Fruit fly (Drosophila melanogaster) whole organism, pupa: ENCODE data around the gene Ucp4B.

Experiments used
- CG10348 ChIP-seq: fragments of 200-800 bp; sonication (Bioruptor generic); IDR thresholded peaks from 2 replicates; pipeline ENCODE4 v1.3.6; 2022; ENCODE audit warnings: missing biosample characterization, missing genetic modification characterization
- CG12605 ChIP-seq: fragments of 200-800 bp; sonication (Bioruptor generic); IDR thresholded peaks from 2 replicates; pipeline ENCODE4 v1.3.6; 2022; ENCODE audit warnings: missing biosample characterization, missing genetic modification characterization
- CG13204 ChIP-seq: fragments of 200-800 bp; sonication (Bioruptor generic); optimal IDR thresholded peaks from 2 replicates; lab custom pipeline; 2018; ENCODE audit warnings: missing biosample characterization, mild to moderate bottlenecking, missing genetic modification characterization, moderate library complexity
- CG14655 ChIP-seq: fragments of 200-800 bp; sonication (Bioruptor generic); optimal IDR thresholded peaks from 3 replicates; lab custom pipeline; 2017; ENCODE audit warnings: mild to moderate bottlenecking, missing biosample characterization, missing genetic modification reagents, missing genetic modification characterization
- CG15710 ChIP-seq: fragments of 200-800 bp; sonication (Bioruptor generic); optimal IDR thresholded peaks from 2 replicates; lab custom pipeline; 2018; ENCODE audit warnings: missing biosample characterization, mild to moderate bottlenecking, missing genetic modification characterization, moderate library complexity
- CG17806 ChIP-seq: fragments of 200-800 bp; sonication (Bioruptor generic); optimal IDR thresholded peaks from 2 replicates; lab custom pipeline; 2018; ENCODE audit warnings: missing biosample characterization, mild to moderate bottlenecking, missing genetic modification characterization, moderate library complexity
- CG32121 ChIP-seq: fragments of 200-800 bp; sonication (Bioruptor generic); IDR thresholded peaks from 2 replicates; pipeline ENCODE4 v1.3.6; 2022; ENCODE audit warnings: missing biosample characterization, missing genetic modification characterization
- CG34367 ChIP-seq: fragments of 200-800 bp; sonication (Bioruptor generic); optimal IDR thresholded peaks from 2 replicates; lab custom pipeline; 2018; ENCODE audit warnings: missing biosample characterization, mild to moderate bottlenecking, missing genetic modification characterization
- CG4496 ChIP-seq: fragments of 200-800 bp; sonication (Bioruptor generic); IDR thresholded peaks from 3 replicates; pipeline ENCODE4 v1.3.6; 2022; ENCODE audit warnings: missing biosample characterization, missing genetic modification characterization
- CG8159 ChIP-seq: fragments of 200-800 bp; sonication (Bioruptor generic); optimal IDR thresholded peaks from 3 replicates; lab custom pipeline; 2018; ENCODE audit warnings: missing biosample characterization, mild to moderate bottlenecking, missing genetic modification characterization, moderate library complexity
- CG8301 ChIP-seq: fragments of 200-800 bp; sonication (Bioruptor generic); optimal IDR thresholded peaks from 2 replicates; lab custom pipeline; 2018; ENCODE audit warnings: missing biosample characterization, mild to moderate bottlenecking, missing genetic modification characterization
- CG9948 ChIP-seq: fragments of 200-800 bp; sonication (Bioruptor generic); optimal IDR thresholded peaks from 2 replicates; lab custom pipeline; 2018; ENCODE audit warnings: missing biosample characterization, mild to moderate bottlenecking, missing genetic modification characterization, moderate library complexity
- D1 ChIP-seq: fragments of 200-800 bp; sonication (Bioruptor generic); optimal IDR thresholded peaks from 2 replicates; lab custom pipeline; 2018; ENCODE audit warnings: missing biosample characterization, mild to moderate bottlenecking, missing genetic modification characterization, moderate library complexity
- EcR ChIP-seq: fragments of 200-800 bp; sonication (Bioruptor generic); optimal IDR thresholded peaks from 3 replicates; lab custom pipeline; 2019; ENCODE audit warnings: missing biosample characterization, missing genetic modification characterization, mild to moderate bottlenecking, moderate library complexity, missing genetic modification reagents
- Ets98B ChIP-seq: fragments of 200-800 bp; sonication (Bioruptor generic); IDR thresholded peaks from 2 replicates; pipeline ENCODE4 v1.3.6; 2022; ENCODE audit warnings: missing biosample characterization, missing genetic modification characterization
- Pif1A ChIP-seq: fragments of 200-800 bp; sonication (Bioruptor generic); optimal IDR thresholded peaks from 3 replicates; lab custom pipeline; 2016; ENCODE audit warnings: missing biosample characterization, missing genetic modification characterization
- Pif1B ChIP-seq: fragments of 200-800 bp; sonication (Bioruptor generic); optimal IDR thresholded peaks from 3 replicates; lab custom pipeline; 2016; ENCODE audit warnings: missing biosample characterization, missing genetic modification characterization
- Snoo ChIP-seq: fragments of 200-800 bp; sonication (Bioruptor generic); optimal IDR thresholded peaks from 3 replicates; lab custom pipeline; 2017; ENCODE audit warnings: missing biosample characterization, mild to moderate bottlenecking, missing genetic modification characterization, inconsistent platforms
- fd96Ca ChIP-seq: fragments of 200-800 bp; sonication (Bioruptor generic); IDR thresholded peaks from 3 replicates; pipeline ENCODE4 v1.3.6; 2022; ENCODE audit warnings: missing biosample characterization, missing genetic modification characterization
- gl ChIP-seq: fragments of 200-800 bp; sonication (Bioruptor generic); optimal IDR thresholded peaks from 2 replicates; lab custom pipeline; 2018; ENCODE audit warnings: missing biosample characterization, mild to moderate bottlenecking, missing genetic modification characterization
- rn ChIP-seq: fragments of 200-800 bp; sonication (Bioruptor generic); IDR thresholded peaks from 2 replicates; pipeline ENCODE4 v1.3.6; 2022; ENCODE audit warnings: missing biosample characterization, missing genetic modification characterization

Ucp4B gene

DNA sequence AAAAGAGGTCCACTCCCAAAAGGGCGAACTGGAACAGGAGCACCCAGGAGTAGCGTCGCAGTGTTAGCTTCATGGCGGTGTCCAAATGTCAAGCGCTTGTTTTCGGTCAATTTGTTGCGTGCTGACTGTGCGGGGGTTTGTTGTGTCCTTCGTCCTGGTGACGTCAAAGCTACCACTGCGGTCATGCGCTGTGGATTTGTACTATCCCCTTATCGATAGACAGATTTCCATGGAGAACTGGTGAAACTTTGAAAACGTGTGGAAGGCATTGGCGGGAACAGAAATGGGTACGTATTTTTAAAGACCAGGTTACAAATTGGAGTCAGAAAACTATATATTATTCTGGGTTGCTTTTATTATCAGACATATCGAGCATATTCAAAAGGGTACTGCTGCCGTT lies 13.5 kb upstream of the Ucp4B start, which contains the start of gene CG13999:
TSS of gene CG13999 (minus strand) at position 314 of the 400 bp plus-strand sequence.
- TF ChIP-seq CG8301 (tag; lab: Kevin White, UChicago) (no peak), CG9948 (tag; lab: Kevin White, UChicago) (no peak), Pif1A (GFP tag; lab: Kevin White, UChicago) (no peak), rn (GFP tag; lab: Robert Waterston, UW) (no peak), CG12605 (GFP tag; lab: Robert Waterston, UW) (no peak), Pif1B (GFP tag; lab: Kevin White, UChicago) (no peak), CG15710 (tag; lab: Kevin White, UChicago) (no peak), CG8159 (tag; lab: Kevin White, UChicago) (no peak), gl (no peak), Snoo (tag; lab: Kevin White, UChicago) (no peak), CG32121 (GFP tag; lab: Robert Waterston, UW) (no peak), CG17806 (no peak), fd96Ca (no peak), Ets98B (GFP tag; lab: Robert Waterston, UW) (no peak), CG34367 (no peak)

DNA sequence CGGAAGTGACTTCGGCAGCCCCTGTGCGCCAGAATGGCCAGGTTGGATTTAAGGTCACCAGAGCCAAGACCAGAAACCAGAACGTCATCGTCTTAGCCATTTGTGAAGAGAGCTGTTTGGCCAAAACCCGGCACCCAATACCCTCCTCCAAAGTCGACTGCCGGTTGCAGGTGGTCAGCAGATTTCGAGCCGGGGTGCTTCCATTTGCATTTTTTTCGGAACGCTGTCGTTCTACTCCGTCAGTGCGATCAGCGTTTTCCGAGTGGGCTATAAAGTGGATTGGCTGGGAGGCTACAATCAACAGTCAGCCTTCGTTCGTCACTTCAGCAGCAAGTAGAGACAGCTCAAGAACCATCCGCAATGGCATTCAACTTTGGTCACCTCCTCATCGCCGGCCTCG lies 13.0 kb upstream of the Ucp4B start, which contains the start of the genes CG13998 and Vm26Ab:
TSS of gene CG13998 (minus strand) at position 114 of the 400 bp plus-strand sequence.
TSS of gene Vm26Ab (plus strand) at position 299 of the 400 bp plus-strand sequence.
- TF ChIP-seq D1 = no peak
- no peak for TF ChIP-seq Pif1B (GFP tag; lab: Kevin White, UChicago)
- TF ChIP-seq CG8159 (tag; lab: Kevin White, UChicago) = no peak
- no peak for TF ChIP-seq CG17806
- no peak for TF ChIP-seq EcR
- TF ChIP-seq CG34367 = no peak
- no peak for TF ChIP-seq CG32121 (GFP tag; lab: Robert Waterston, UW)
- TF ChIP-seq CG14655 = no peak
- no peak for TF ChIP-seq rn (GFP tag; lab: Robert Waterston, UW)
- TF ChIP-seq CG4496 = no peak
- TF ChIP-seq, all 21 proteins: peak for 0

DNA sequence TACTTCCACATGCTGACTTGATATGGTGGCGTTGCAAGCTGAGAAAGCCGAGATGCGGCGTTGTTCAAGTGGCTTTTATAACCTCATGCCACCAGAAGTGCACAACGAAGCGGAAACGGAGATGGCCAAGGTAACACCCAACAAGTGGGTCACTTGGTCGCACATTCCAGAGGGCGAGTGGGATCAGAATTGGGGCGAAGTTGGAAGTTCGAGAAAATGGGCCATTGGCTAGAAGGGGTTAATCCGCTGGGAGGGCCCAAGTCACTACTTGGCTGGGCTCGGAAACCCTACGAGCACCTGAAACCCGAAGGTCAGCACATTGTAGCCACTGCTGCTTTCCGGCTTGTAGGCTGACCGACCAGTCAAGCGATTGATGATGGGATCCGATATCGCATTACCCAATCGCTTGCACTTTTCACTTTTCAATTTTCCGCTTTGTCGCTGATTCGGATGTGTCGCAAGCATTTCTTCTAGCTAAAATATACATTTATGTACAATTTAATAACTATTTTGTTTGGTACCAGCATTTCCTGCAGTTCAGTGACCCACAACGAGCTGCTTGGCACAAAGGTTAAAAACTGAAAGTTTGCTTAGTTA lies 11.0 kb upstream of the Ucp4B start, which contains the start of gene Vm26Ac:
TSS of gene Vm26Ac (minus strand) at position 51 of the 597 bp plus-strand sequence.
- TF ChIP-seq Ets98B (GFP tag; lab: Robert Waterston, UW) (no peak), CG10348 (no peak), CG13204 (no peak), EcR (no peak)

dm6 chr2L:5959863-5960658 lies 9.6 kb upstream of the Ucp4B start, which contains the start of gene Vm26Aa:
TSS of gene Vm26Aa (minus strand) at chr2L:5960340.
- no peak for TF ChIP-seq CG4496
- no peak for TF ChIP-seq CG34367
- TF ChIP-seq rn (GFP tag; lab: Robert Waterston, UW) = no peak
- TF ChIP-seq EcR = no peak
- no peak for TF ChIP-seq CG15710 (tag; lab: Kevin White, UChicago)
- no peak for TF ChIP-seq CG12605 (GFP tag; lab: Robert Waterston, UW)
- no peak for TF ChIP-seq CG10348
- TF ChIP-seq CG9948 (tag; lab: Kevin White, UChicago) = no peak
- no peak for TF ChIP-seq Snoo (tag; lab: Kevin White, UChicago)
- no peak for TF ChIP-seq fd96Ca
- no peak for TF ChIP-seq gl
- TF ChIP-seq CG13204 = no peak
- TF ChIP-seq Ets98B (GFP tag; lab: Robert Waterston, UW) = no peak
- TF ChIP-seq CG14655 = no peak
- TF ChIP-seq Pif1A (GFP tag; lab: Kevin White, UChicago) = no peak
- TF ChIP-seq, all 21 proteins: peak for 0

dm6 chr2L:5961169-5961918 lies 8.3 kb upstream of the Ucp4B start:
- TF ChIP-seq CG10348 (no peak), CG14655 (no peak), Snoo (tag; lab: Kevin White, UChicago) (no peak), CG8301 (tag; lab: Kevin White, UChicago) (no peak), fd96Ca (no peak), CG34367 (no peak), CG4496 (no peak), CG9948 (tag; lab: Kevin White, UChicago) (no peak), rn (GFP tag; lab: Robert Waterston, UW) (no peak), CG17806 (no peak), CG15710 (tag; lab: Kevin White, UChicago) (no peak), Pif1B (GFP tag; lab: Kevin White, UChicago) (no peak), CG8159 (tag; lab: Kevin White, UChicago) (no peak), CG13204 (no peak), Ets98B (GFP tag; lab: Robert Waterston, UW) (no peak), Pif1A (GFP tag; lab: Kevin White, UChicago) (no peak)

DNA sequence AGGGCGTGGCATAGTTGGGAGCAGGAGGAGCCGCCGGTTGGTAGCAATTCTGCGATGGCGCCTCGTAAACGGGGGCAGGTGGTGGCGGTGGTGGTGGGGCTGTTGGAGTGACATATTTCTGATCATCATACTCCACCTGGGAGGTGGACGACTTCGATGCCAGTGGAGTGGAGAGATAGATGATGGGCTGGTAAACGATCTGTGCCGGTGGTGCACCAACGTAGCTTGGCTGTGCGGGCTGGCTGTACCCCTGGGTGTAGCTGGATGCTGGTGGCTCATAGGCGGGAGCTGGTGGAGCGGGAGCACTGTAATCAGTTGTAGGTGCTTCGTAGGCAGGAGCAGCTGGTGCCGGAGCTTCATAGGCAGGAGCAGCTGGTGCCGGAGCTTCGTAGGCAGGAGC lies 6.4 kb upstream of the Ucp4B start:
- no peak for TF ChIP-seq Pif1B (GFP tag; lab: Kevin White, UChicago)
- TF ChIP-seq rn (GFP tag; lab: Robert Waterston, UW) = no peak
- no peak for TF ChIP-seq CG8159 (tag; lab: Kevin White, UChicago)
- TF ChIP-seq CG17806 = no peak
- no peak for TF ChIP-seq CG4496
- no peak for TF ChIP-seq CG9948 (tag; lab: Kevin White, UChicago)
- TF ChIP-seq CG34367 = no peak
- TF ChIP-seq fd96Ca = no peak
- no peak for TF ChIP-seq CG13204
- no peak for TF ChIP-seq Ets98B (GFP tag; lab: Robert Waterston, UW)
- TF ChIP-seq CG32121 (GFP tag; lab: Robert Waterston, UW) = no peak
- no peak for TF ChIP-seq CG14655
- no peak for TF ChIP-seq CG12605 (GFP tag; lab: Robert Waterston, UW)
- no peak for TF ChIP-seq EcR
- TF ChIP-seq Snoo (tag; lab: Kevin White, UChicago) = no peak
- TF ChIP-seq gl = no peak
- TF ChIP-seq CG15710 (tag; lab: Kevin White, UChicago) = no peak
